Fruit fly (Drosophila melanogaster): ENCODE results near the gene CG11674.

- TF ChIP-seq usp (GFP tag; optimal IDR thresholded peaks at IDR 0.05) (no peak), EcR (GFP tag; optimal IDR thresholded peaks at IDR 0.05) (no peak), CG8478 (optimal IDR thresholded peaks at IDR 0.05) (no peak), pan (optimal IDR thresholded peaks at IDR 0.05) (no peak)
Observed at dm6 chrX:14260863-14261262, 35.2 kb upstream of the CG11674 start, which contains the start of the genes CG46317 and Tat.

Data from whole organism.